Worm (Caenorhabditis elegans) whole organism, L4 larva: ENCODE data around the gene gly-6.

ENCODE experiments used
- D1046.2 ChIP-seq: fragments of 200-800 bp; sonication (Bioruptor generic); IDR thresholded peaks from 2 replicates; pipeline ENCODE4 v1.3.6; 2022; ENCODE audit warnings: missing genetic modification characterization, missing compliant biosample characterization
- F10B5.3 ChIP-seq: sonication (generic microtip); optimal IDR thresholded peaks from 2 replicates; lab custom pipeline; 2016; ENCODE audit warnings: mild to moderate bottlenecking, missing genetic modification characterization, missing compliant biosample characterization
- T26A8.4 ChIP-seq: fragments of 200-800 bp; sonication (Bioruptor generic); IDR thresholded peaks from 2 replicates; pipeline ENCODE4 v1.3.6; 2022; ENCODE audit warnings: missing genetic modification characterization, missing compliant biosample characterization
- aly-2 ChIP-seq: sonication (generic microtip); optimal IDR thresholded peaks from 2 replicates; lab custom pipeline; 2018; ENCODE audit warnings: missing biosample characterization, missing genetic modification characterization
- ceh-82 ChIP-seq: sonication (generic microtip); optimal IDR thresholded peaks from 2 replicates; lab custom pipeline; 2017; ENCODE audit warnings: missing biosample characterization, missing genetic modification characterization
- ces-1 ChIP-seq: fragments of 150-350 bp; sonication (generic microtip); optimal IDR thresholded peaks from 4 replicates; lab custom pipeline; 2014; ENCODE audit warnings: missing biosample characterization, missing genetic modification reagents, missing genetic modification characterization
- cey-2 ChIP-seq: sonication (generic microtip); optimal IDR thresholded peaks from 3 replicates; lab custom pipeline; 2017; ENCODE audit warnings: missing genetic modification characterization, mild to moderate bottlenecking, missing compliant biosample characterization, antibody characterized with exemption, borderline replicate concordance; ENCODE audit not compliant: insufficient read depth
- dve-1 ChIP-seq: sonication (generic microtip); optimal IDR thresholded peaks from 2 replicates; lab custom pipeline; 2017; ENCODE audit warnings: antibody characterized with exemption, mild to moderate bottlenecking, missing genetic modification characterization, missing compliant biosample characterization; ENCODE audit not compliant: insufficient read depth
- egl-27 ChIP-seq: sonication (generic microtip); optimal IDR thresholded peaks from 3 replicates; lab custom pipeline; 2017; ENCODE audit warnings: missing biosample characterization, missing genetic modification reagents, missing genetic modification characterization
- egl-43 ChIP-seq: fragments of 200-800 bp; sonication (Bioruptor generic); IDR thresholded peaks from 2 replicates; pipeline ENCODE4 v1.3.6; 2022; ENCODE audit warnings: missing genetic modification reagents, missing genetic modification characterization, missing compliant biosample characterization
- fos-1 ChIP-seq: fragments of 150-350 bp; optimal IDR thresholded peaks from 2 replicates; lab custom pipeline; 2014; ENCODE audit warnings: missing biosample characterization, missing genetic modification characterization
- gei-8 ChIP-seq: fragments of 200-800 bp; sonication (Bioruptor generic); optimal IDR thresholded peaks from 2 replicates; lab custom pipeline; 2018; ENCODE audit warnings: mild to moderate bottlenecking, missing genetic modification characterization, missing compliant biosample characterization
- hlh-30 ChIP-seq: sonication (generic microtip); optimal IDR thresholded peaks from 2 replicates; lab custom pipeline; 2017; ENCODE audit warnings: antibody characterized with exemption, mild to moderate bottlenecking, missing genetic modification characterization, missing compliant biosample characterization; ENCODE audit not compliant: insufficient read depth
- hmg-1.1 ChIP-seq: fragments of 200-800 bp; sonication (Bioruptor generic); IDR thresholded peaks from 2 replicates; pipeline ENCODE4 v1.3.6; 2022; ENCODE audit warnings: missing genetic modification reagents, missing genetic modification characterization, missing compliant biosample characterization
- lim-7 ChIP-seq: fragments of 200-800 bp; sonication (Bioruptor generic); IDR thresholded peaks from 2 replicates; pipeline ENCODE4 v1.3.6; 2022; ENCODE audit warnings: missing genetic modification characterization, missing compliant biosample characterization
- lin-38 ChIP-seq: fragments of 200-800 bp; sonication (Bioruptor generic); IDR thresholded peaks from 2 replicates; pipeline ENCODE4 v1.3.6; 2022; ENCODE audit warnings: missing genetic modification reagents, missing genetic modification characterization, missing compliant biosample characterization
- lsy-2 ChIP-seq, 2 experiments: fragments of 150-350 bp in 1 of 2; sonication (generic microtip) in 1 of 2; optimal IDR thresholded peaks; 2 replicates each; lab custom pipeline; 2014 to 2017; ENCODE audit warnings: missing biosample characterization in 2 of 2, missing genetic modification characterization in 2 of 2
- mdt-29 ChIP-seq: fragments of 200-800 bp; sonication (Bioruptor generic); IDR thresholded peaks from 2 replicates; pipeline ENCODE4 v1.3.6; 2022; ENCODE audit warnings: missing genetic modification reagents, missing genetic modification characterization, missing compliant biosample characterization
- mep-1 ChIP-seq: fragments of 150-350 bp; sonication (generic microtip); optimal IDR thresholded peaks from 3 replicates; lab custom pipeline; 2014; ENCODE audit warnings: missing biosample characterization, missing genetic modification characterization
- mes-2 ChIP-seq: sonication (generic microtip); optimal IDR thresholded peaks from 2 replicates; lab custom pipeline; 2016; ENCODE audit warnings: missing genotype, mild to moderate bottlenecking, missing genetic modification characterization, missing compliant biosample characterization; ENCODE audit not compliant: poor library complexity, severe bottlenecking
- mxl-3 ChIP-seq: fragments of 200-800 bp; sonication (Bioruptor generic); optimal IDR thresholded peaks from 2 replicates; lab custom pipeline; 2018; ENCODE audit warnings: mild to moderate bottlenecking, missing genetic modification characterization, missing compliant biosample characterization
- nhr-11 ChIP-seq: fragments of 150-350 bp; optimal IDR thresholded peaks from 2 replicates; lab custom pipeline; 2014; ENCODE audit warnings: missing biosample characterization, missing genetic modification characterization
- nhr-77 ChIP-seq: fragments of 150-350 bp; optimal IDR thresholded peaks from 2 replicates; lab custom pipeline; 2014; ENCODE audit warnings: missing biosample characterization, missing genetic modification characterization
- pha-4 ChIP-seq, 2 experiments: fragments of 150-350 bp in 1 of 2; fragments of 200-800 bp in 1 of 2; sonication (Bioruptor generic) in 1 of 2; IDR thresholded peaks in 1 of 2; optimal IDR thresholded peaks in 1 of 2; 2 replicates each; pipeline versions ENCODE4 v1.3.6 to Lab custom; 2014 to 2022; ENCODE audit warnings: missing genetic modification characterization in 2 of 2, missing genetic modification reagents in 2 of 2, missing biosample characterization in 1 of 2, missing compliant biosample characterization in 1 of 2
- rbr-2 ChIP-seq: sonication (generic microtip); optimal IDR thresholded peaks from 2 replicates; lab custom pipeline; 2016; ENCODE audit warnings: missing genotype, missing genetic modification characterization, missing compliant biosample characterization
- skn-1 ChIP-seq: fragments of 150-350 bp; optimal IDR thresholded peaks from 2 replicates; lab custom pipeline; 2014; ENCODE audit warnings: missing biosample characterization, missing genetic modification characterization
- snpc-4 ChIP-seq: fragments of 150-350 bp; optimal IDR thresholded peaks from 2 replicates; lab custom pipeline; 2014; ENCODE audit warnings: missing biosample characterization, missing genetic modification characterization
- spr-3 ChIP-seq: fragments of 200-800 bp; sonication (Bioruptor generic); optimal IDR thresholded peaks from 2 replicates; lab custom pipeline; 2018; ENCODE audit warnings: mild to moderate bottlenecking, missing genetic modification characterization, missing compliant biosample characterization
- unc-62 ChIP-seq, 3 experiments: fragments of 150-350 bp in 1 of 3; sonication (generic microtip); optimal IDR thresholded peaks in 2 of 3; peaks in 1 of 3; 1 replicate in 1 of 3; 2 replicates in 2 of 3; lab custom pipeline; 2014 to 2017; ENCODE audit warnings: missing biosample characterization in 3 of 3, missing genetic modification characterization in 3 of 3, missing genetic modification reagents in 3 of 3, missing genotype in 1 of 3
- vab-7 ChIP-seq: fragments of 200-800 bp; sonication (Bioruptor generic); IDR thresholded peaks from 2 replicates; pipeline ENCODE4 v1.3.6; 2022; ENCODE audit warnings: missing genetic modification reagents, missing genetic modification characterization, missing compliant biosample characterization
- zip-11 ChIP-seq: fragments of 200-800 bp; sonication (Bioruptor generic); IDR thresholded peaks from 2 replicates; pipeline ENCODE4 v1.3.6; 2022; ENCODE audit warnings: missing genetic modification characterization, missing compliant biosample characterization
- ztf-11 ChIP-seq: fragments of 150-350 bp; optimal IDR thresholded peaks from 2 replicates; lab custom pipeline; 2014; ENCODE audit warnings: missing biosample characterization, missing genetic modification characterization

gly-6 gene

ce11 chrIII:4323859-4324258 lies 7.2 kb downstream of the gly-6 start, which contains the start of gene H38K22.9:
Gene H38K22.9 (plus strand): TSS chrIII:4324159.
- TF ChIP-seq hlh-30 (tag; lab: Kevin White, UChicago) = no peak
- no peak for TF ChIP-seq fos-1 (tag; lab: Kevin White, UChicago)
- TF ChIP-seq T26A8.4 (GFP tag; lab: Robert Waterston, UW) = no peak
- TF ChIP-seq egl-27 = no peak
- TF ChIP-seq aly-2 (tag; lab: Kevin White, UChicago) = no peak
- TF ChIP-seq F10B5.3 (tag; lab: Kevin White, UChicago) = no peak
- TF ChIP-seq D1046.2 (GFP tag; lab: Robert Waterston, UW) = no peak
- no peak for TF ChIP-seq spr-3 (GFP tag; lab: Kevin White, UChicago)
- TF ChIP-seq gei-8 = no peak

DNA sequence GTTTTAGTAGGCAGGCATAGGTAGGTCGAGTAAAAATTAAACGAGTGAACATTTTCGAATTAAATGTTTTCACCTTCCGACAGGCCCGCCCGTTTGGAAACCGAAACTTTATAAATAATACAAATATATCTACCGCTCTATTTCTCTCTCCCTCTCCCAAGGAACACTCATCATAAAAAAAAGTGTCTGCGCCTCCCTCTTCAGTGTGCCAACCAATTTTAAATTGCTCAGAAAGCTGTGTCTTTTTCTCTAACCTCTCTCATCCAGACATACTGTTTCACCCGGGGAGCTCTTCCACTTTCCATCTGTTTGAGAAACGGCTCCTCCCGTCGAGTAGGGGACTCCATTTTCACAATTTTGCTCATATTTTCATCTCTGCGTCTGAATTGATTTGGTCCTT lies 7.9 kb downstream of the gly-6 start:
- TF ChIP-seq lim-7 (GFP tag; lab: Robert Waterston, UW) (no peak), mes-2 (no peak), hmg-1.1 (GFP tag; lab: Robert Waterston, UW) (peak; percentile 54; the same call in 1 of the 2 replicates), unc-62 (GFP tag; optimal IDR thresholded peaks at IDR 0.05 in 1 of 2; lab: Kevin White, UChicago) (peak in 1 of 2 experiments; percentile 67), unc-62 (tag; optimal IDR thresholded peaks at IDR 0.05; lab: Kevin White, UChicago) (no peak), rbr-2 (tag; lab: Kevin White, UChicago) (peak; percentile 48), egl-43 (GFP tag; lab: Robert Waterston, UW) (no peak), nhr-11 (tag; lab: Kevin White, UChicago) (peak; percentile 14), mep-1 (peak; percentile 23), lin-38 (GFP tag; lab: Robert Waterston, UW) (0 out of 2 replicates have a peak, but pooled peaks have one; percentile 16), vab-7 (GFP tag; lab: Robert Waterston, UW) (0 out of 2 replicates have a peak, but pooled peaks have one; percentile 26), lsy-2 (tag; optimal IDR thresholded peaks at IDR 0.05; lab: Kevin White, UChicago) (peak in 1 of 2 experiments; percentile 41), nhr-77 (tag; lab: Kevin White, UChicago) (no peak)

DNA sequence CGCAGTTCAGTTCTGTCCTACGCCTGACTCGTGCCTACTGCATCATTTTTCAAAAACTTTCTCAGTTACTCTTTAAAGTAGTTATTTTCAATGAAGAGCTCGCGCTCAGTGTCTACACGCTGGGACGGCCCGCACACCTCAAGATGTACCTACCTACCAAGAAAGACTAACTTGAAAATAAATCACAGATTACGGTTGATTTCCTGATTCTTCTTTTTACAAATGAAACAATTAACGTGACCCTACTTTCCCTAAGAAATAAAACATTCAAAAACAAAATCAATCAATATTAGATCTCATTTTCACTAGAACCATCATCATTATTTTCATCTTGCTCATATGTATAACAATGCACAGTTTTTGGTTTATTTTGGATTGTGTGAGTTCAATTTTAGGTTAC lies 9.6 kb downstream of the gly-6 start, which contains the start of gene H38K22.7:
TSS of gene H38K22.7 (plus strand) at position 301 of the 400 bp plus-strand sequence.
- no peak for TF ChIP-seq mes-2
- TF ChIP-seq cey-2 = no peak
- TF ChIP-seq, all 104 proteins: peak for 0

DNA sequence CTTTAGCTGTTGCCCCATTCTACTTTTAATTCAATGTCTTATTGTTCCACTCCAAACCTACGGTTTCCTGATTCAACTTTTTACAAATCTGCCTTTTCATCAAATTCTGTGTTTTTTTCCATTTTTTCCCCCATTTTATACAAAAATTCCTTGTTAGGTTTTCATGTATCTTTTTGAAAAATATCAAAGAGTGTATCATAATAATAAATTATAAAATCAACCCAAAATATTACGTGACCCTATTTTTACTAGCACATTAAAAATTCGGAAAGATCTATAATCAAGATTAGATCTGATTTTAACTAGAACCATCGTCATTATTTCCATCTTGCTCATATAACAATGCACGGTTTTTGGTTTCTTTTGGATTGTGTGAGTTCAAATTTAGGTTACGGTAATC lies 10.9 kb downstream of the gly-6 start, which contains the start of gene H38K22.6:
TSS of gene H38K22.6 (plus strand) at position 301 of the 400 bp plus-strand sequence.
- TF ChIP-seq spr-3 (GFP tag; lab: Kevin White, UChicago) = no peak
- TF ChIP-seq mxl-3 (GFP tag; lab: Kevin White, UChicago) = no peak
- TF ChIP-seq ztf-11 = no peak
- no peak for TF ChIP-seq dve-1 (tag; lab: Kevin White, UChicago)
- TF ChIP-seq unc-62 (GFP tag; optimal IDR thresholded peaks at IDR 0.05 in 1 of 2; lab: Kevin White, UChicago) = no peak
- no peak for TF ChIP-seq unc-62 (tag; optimal IDR thresholded peaks at IDR 0.05; lab: Kevin White, UChicago)
- TF ChIP-seq ceh-82 (tag; lab: Kevin White, UChicago) = no peak
- TF ChIP-seq mdt-29 (GFP tag; lab: Robert Waterston, UW) = no peak
- TF ChIP-seq pha-4 (GFP tag; IDR thresholded peaks at IDR 0.05; lab: Robert Waterston, UW) = no peak
- no peak for TF ChIP-seq pha-4 (tag; optimal IDR thresholded peaks at IDR 0.05; lab: Kevin White, UChicago)
- TF ChIP-seq egl-27 = no peak
- TF ChIP-seq nhr-11 (tag; lab: Kevin White, UChicago) = no peak
- TF ChIP-seq skn-1 = no peak
- TF ChIP-seq zip-11 = no peak
- no peak for TF ChIP-seq snpc-4 (tag; lab: Kevin White, UChicago)
- TF ChIP-seq ces-1 = no peak
